Worm (Caenorhabditis elegans): ENCODE measurements around the gene ubc-17.
A peak's percentile ranks its signal among the peaks of the same experiment; 100 is the strongest.

ubc-17 gene

ce11 chrX:7066003-7066402 lies 15.6 kb downstream of the ubc-17 start:
- no peak for TF ChIP-seq mep-1 (tag; optimal IDR thresholded peaks at IDR 0.05)
- TF ChIP-seq unc-62 (GFP tag; optimal IDR thresholded peaks at IDR 0.05): no peak
- no peak for TF ChIP-seq snpc-4 (tag; optimal IDR thresholded peaks at IDR 0.05)
- TF ChIP-seq ztf-11 (tag; optimal IDR thresholded peaks at IDR 0.05): no peak
- TF ChIP-seq tbx-8 (GFP tag; optimal IDR thresholded peaks at IDR 0.05): no peak
- TF ChIP-seq elt-3 (tag; optimal IDR thresholded peaks at IDR 0.05): no peak
- no peak for TF ChIP-seq bed-3 (GFP tag; optimal IDR thresholded peaks at IDR 0.05)
- no peak for TF ChIP-seq lin-13 (tag; optimal IDR thresholded peaks at IDR 0.05)
- TF ChIP-seq nhr-12 (tag; optimal IDR thresholded peaks at IDR 0.05): no peak
- TF ChIP-seq blmp-1 (tag; optimal IDR thresholded peaks at IDR 0.05): no peak
- TF ChIP-seq unc-39 (tag; optimal IDR thresholded peaks at IDR 0.05): no peak
- no peak for TF ChIP-seq cnd-1 (tag; optimal IDR thresholded peaks at IDR 0.05)
- no peak for TF ChIP-seq hlh-1 (tag; optimal IDR thresholded peaks at IDR 0.05)
- TF ChIP-seq nhr-76 (tag; optimal IDR thresholded peaks at IDR 0.05): no peak
- no peak for TF ChIP-seq ceh-83 (GFP tag; optimal IDR thresholded peaks at IDR 0.05)
- no peak for TF ChIP-seq mls-2 (tag; optimal IDR thresholded peaks at IDR 0.05)
- TF ChIP-seq sptf-1 (tag; optimal IDR thresholded peaks at IDR 0.05): no peak
- no peak for TF ChIP-seq ceh-43 (GFP tag; optimal IDR thresholded peaks at IDR 0.05)
- TF ChIP-seq M03D4.4 (tag; optimal IDR thresholded peaks at IDR 0.05): no peak
- no peak for TF ChIP-seq ceh-39 (tag; optimal IDR thresholded peaks at IDR 0.05)

- TF ChIP-seq lsy-2 (tag; optimal IDR thresholded peaks at IDR 0.05) (no peak), pha-4 (tag; optimal IDR thresholded peaks at IDR 0.05) (peak; percentile 27), nhr-2 (tag; optimal IDR thresholded peaks at IDR 0.05) (peak; percentile 41)
These were observed 17.0 kb downstream of the ubc-17 start for ce11 chrX:7067250-7067958.

ce11 chrX:7068400-7068799 lies 18.0 kb downstream of the ubc-17 start, which contains the start of gene pdi-6:
TSS of gene pdi-6 (minus strand) at chrX:7068563.
- no peak for TF ChIP-seq hlh-1 (tag; optimal IDR thresholded peaks at IDR 0.05)
- no peak for TF ChIP-seq elt-1 (tag; optimal IDR thresholded peaks at IDR 0.05; ENCODE audit: borderline replicate concordance, insufficient read depth)
- peak; percentile 29 for TF ChIP-seq ztf-11 (tag; optimal IDR thresholded peaks at IDR 0.05)
- TF ChIP-seq elt-3 (tag; optimal IDR thresholded peaks at IDR 0.05): no peak
- peak; percentile 41 for TF ChIP-seq unc-62 (GFP tag; optimal IDR thresholded peaks at IDR 0.05)
- peak; percentile 71 for TF ChIP-seq lin-13 (tag; optimal IDR thresholded peaks at IDR 0.05)
- peak; percentile 14 for TF ChIP-seq unc-120 (tag; optimal IDR thresholded peaks at IDR 0.05; ENCODE audit: poor library complexity, severe bottlenecking)
- TF ChIP-seq nhr-28 (tag; optimal IDR thresholded peaks at IDR 0.05): no peak
- no peak for TF ChIP-seq nhr-12 (tag; optimal IDR thresholded peaks at IDR 0.05)
- peak; percentile 81 for TF ChIP-seq pha-4 (tag; optimal IDR thresholded peaks at IDR 0.05)
- no peak for TF ChIP-seq tbx-8 (GFP tag; optimal IDR thresholded peaks at IDR 0.05)
- TF ChIP-seq nhr-76 (tag; optimal IDR thresholded peaks at IDR 0.05): no peak
- TF ChIP-seq blmp-1 (tag; optimal IDR thresholded peaks at IDR 0.05): no peak
- no peak for TF ChIP-seq M03D4.4 (tag; optimal IDR thresholded peaks at IDR 0.05)
- TF ChIP-seq bed-3 (GFP tag; optimal IDR thresholded peaks at IDR 0.05): no peak
- TF ChIP-seq sem-2 (GFP tag; optimal IDR thresholded peaks at IDR 0.05): no peak
- peak; percentile 7 for TF ChIP-seq mls-2 (tag; optimal IDR thresholded peaks at IDR 0.05)
- peak; percentile 52 for TF ChIP-seq nhr-2 (tag; optimal IDR thresholded peaks at IDR 0.05)
- TF ChIP-seq lin-32 (GFP tag; optimal IDR thresholded peaks at IDR 0.05): no peak
- TF ChIP-seq sptf-1 (tag; optimal IDR thresholded peaks at IDR 0.05): peak; percentile 73
- no peak for TF ChIP-seq snpc-4 (tag; optimal IDR thresholded peaks at IDR 0.05)
- no peak for TF ChIP-seq unc-39 (tag; optimal IDR thresholded peaks at IDR 0.05)
- TF ChIP-seq nhr-237 (tag; optimal IDR thresholded peaks at IDR 0.05): peak; percentile 45
- peak; percentile 86 for TF ChIP-seq lsy-2 (tag; optimal IDR thresholded peaks at IDR 0.05)
- peak; percentile 24 for TF ChIP-seq drap-1 (GFP tag; optimal IDR thresholded peaks at IDR 0.05)
- TF ChIP-seq zip-8 (tag; optimal IDR thresholded peaks at IDR 0.05): no peak
- peak; percentile 71 for TF ChIP-seq ceh-39 (tag; optimal IDR thresholded peaks at IDR 0.05)
- peak; percentile 54 for TF ChIP-seq ces-1 (GFP tag; optimal IDR thresholded peaks at IDR 0.05)
- peak; percentile 88 for TF ChIP-seq mep-1 (tag; optimal IDR thresholded peaks at IDR 0.05)
- no peak for TF ChIP-seq ham-2 (GFP tag; optimal IDR thresholded peaks at IDR 0.05)
- TF ChIP-seq cnd-1 (tag; optimal IDR thresholded peaks at IDR 0.05): peak; percentile 4
- no peak for TF ChIP-seq mab-5 (tag; optimal IDR thresholded peaks at IDR 0.05)
- peak; percentile 36 for TF ChIP-seq ceh-83 (GFP tag; optimal IDR thresholded peaks at IDR 0.05)
- no peak for TF ChIP-seq ceh-43 (GFP tag; optimal IDR thresholded peaks at IDR 0.05)
- no peak for TF ChIP-seq flh-1 (GFP tag; optimal IDR thresholded peaks at IDR 0.05)
